Worm (Caenorhabditis elegans) whole organism, late embryonic: Measurements from ENCODE around the gene K10H10.9.

Source experiments
- C38D4.7 ChIP-seq: fragments of 200-800 bp; sonication (Bioruptor generic); optimal IDR thresholded peaks from 2 replicates; lab custom pipeline; 2018; ENCODE audit warnings: mild to moderate bottlenecking, missing genetic modification characterization, moderate library complexity, missing compliant biosample characterization
- K02D7.2 ChIP-seq: sonication (generic microtip); optimal IDR thresholded peaks from 2 replicates; lab custom pipeline; 2017; ENCODE audit warnings: mild to moderate bottlenecking, missing genetic modification characterization, missing compliant biosample characterization
- T23F11.4 ChIP-seq: fragments of 200-800 bp; sonication (Bioruptor generic); optimal IDR thresholded peaks from 2 replicates; lab custom pipeline; 2018; ENCODE audit warnings: mild to moderate bottlenecking, missing genetic modification characterization, missing compliant biosample characterization
- ceh-14 ChIP-seq: sonication (generic microtip); optimal IDR thresholded peaks from 2 replicates; lab custom pipeline; 2016; ENCODE audit warnings: missing genotype, missing genetic modification characterization, missing compliant biosample characterization
- ceh-19 ChIP-seq: fragments of 200-800 bp; sonication (Bioruptor generic); optimal IDR thresholded peaks from 2 replicates; lab custom pipeline; 2018; ENCODE audit warnings: mild to moderate bottlenecking, missing genetic modification characterization, missing compliant biosample characterization
- ceh-2 ChIP-seq: sonication (generic microtip); optimal IDR thresholded peaks from 2 replicates; lab custom pipeline; 2016; ENCODE audit warnings: missing genotype, missing genetic modification characterization, missing compliant biosample characterization
- ceh-31 ChIP-seq: sonication (generic microtip); optimal IDR thresholded peaks from 2 replicates; lab custom pipeline; 2016; ENCODE audit warnings: missing genetic modification characterization, missing compliant biosample characterization
- ceh-45 ChIP-seq: fragments of 200-800 bp; sonication (Bioruptor generic); IDR thresholded peaks from 2 replicates; pipeline ENCODE4 v1.3.6; 2022; ENCODE audit warnings: missing genetic modification reagents, missing genetic modification characterization, missing compliant biosample characterization
- ceh-48 ChIP-seq: sonication (generic microtip); optimal IDR thresholded peaks from 2 replicates; lab custom pipeline; 2016; ENCODE audit warnings: missing genetic modification characterization, inconsistent platforms, missing compliant biosample characterization
- dmd-4 ChIP-seq: sonication (generic microtip); optimal IDR thresholded peaks from 2 replicates; lab custom pipeline; 2016; ENCODE audit warnings: borderline replicate concordance, missing genetic modification characterization, missing compliant biosample characterization
- dve-1 ChIP-seq: sonication (generic microtip); optimal IDR thresholded peaks from 2 replicates; lab custom pipeline; 2017; ENCODE audit warnings: antibody characterized with exemption, mild to moderate bottlenecking, missing genetic modification characterization, missing compliant biosample characterization
- elt-2 ChIP-seq: sonication (generic microtip); optimal IDR thresholded peaks from 2 replicates; lab custom pipeline; 2016; ENCODE audit warnings: missing genetic modification reagents, missing genetic modification characterization, missing compliant biosample characterization
- elt-4 ChIP-seq: sonication (generic microtip); optimal IDR thresholded peaks from 2 replicates; lab custom pipeline; 2016; ENCODE audit warnings: missing genetic modification characterization, missing compliant biosample characterization
- ets-4 ChIP-seq: sonication (generic microtip); optimal IDR thresholded peaks from 2 replicates; lab custom pipeline; 2016; ENCODE audit warnings: missing genetic modification characterization, missing compliant biosample characterization
- eyg-1 ChIP-seq: sonication (generic microtip); optimal IDR thresholded peaks from 2 replicates; lab custom pipeline; 2016; ENCODE audit warnings: missing genotype, missing genetic modification characterization, missing compliant biosample characterization
- fax-1 ChIP-seq: sonication (generic microtip); optimal IDR thresholded peaks from 2 replicates; lab custom pipeline; 2016; ENCODE audit warnings: missing genotype, missing genetic modification characterization, missing compliant biosample characterization
- fkh-6 ChIP-seq: sonication (generic microtip); optimal IDR thresholded peaks from 2 replicates; lab custom pipeline; 2016; ENCODE audit warnings: missing genetic modification characterization, missing compliant biosample characterization
- hlh-13 ChIP-seq: fragments of 200-800 bp; sonication (Bioruptor generic); optimal IDR thresholded peaks from 2 replicates; lab custom pipeline; 2018; ENCODE audit warnings: mild to moderate bottlenecking, missing genetic modification characterization, missing compliant biosample characterization
- hlh-15 ChIP-seq: sonication (generic microtip); optimal IDR thresholded peaks from 2 replicates; lab custom pipeline; 2016; ENCODE audit warnings: missing genetic modification characterization, missing compliant biosample characterization
- hlh-6 ChIP-seq: sonication (generic microtip); optimal IDR thresholded peaks from 2 replicates; lab custom pipeline; 2016; ENCODE audit warnings: missing genotype, missing genetic modification characterization, missing compliant biosample characterization
- lin-11 ChIP-seq: fragments of 200-800 bp; sonication (Bioruptor generic); optimal IDR thresholded peaks from 2 replicates; lab custom pipeline; 2018; ENCODE audit warnings: mild to moderate bottlenecking, missing genetic modification characterization, missing compliant biosample characterization
- madf-2 ChIP-seq: sonication (generic microtip); optimal IDR thresholded peaks from 2 replicates; lab custom pipeline; 2017; ENCODE audit warnings: missing genetic modification characterization, missing compliant biosample characterization
- nfya-1 ChIP-seq: sonication (generic microtip); optimal IDR thresholded peaks from 2 replicates; lab custom pipeline; 2017; ENCODE audit warnings: missing genetic modification characterization, mild to moderate bottlenecking, missing compliant biosample characterization, antibody characterized with exemption, moderate library complexity
- nhr-232 ChIP-seq: sonication (generic microtip); optimal IDR thresholded peaks from 2 replicates; lab custom pipeline; 2016; ENCODE audit warnings: missing genetic modification characterization, missing compliant biosample characterization
- pag-3 ChIP-seq: sonication (generic microtip); optimal IDR thresholded peaks from 2 replicates; lab custom pipeline; 2016; ENCODE audit warnings: missing compliant biosample characterization, missing genetic modification characterization, borderline replicate concordance
- pat-9 ChIP-seq: fragments of 200-800 bp; sonication (Bioruptor generic); optimal IDR thresholded peaks from 2 replicates; lab custom pipeline; 2018; ENCODE audit warnings: mild to moderate bottlenecking, missing genetic modification characterization, moderate library complexity, missing compliant biosample characterization
- pax-1 ChIP-seq: fragments of 150-350 bp; optimal IDR thresholded peaks from 2 replicates; lab custom pipeline; 2014; ENCODE audit warnings: missing biosample characterization, missing genetic modification characterization
- pqm-1 ChIP-seq: sonication (generic microtip); optimal IDR thresholded peaks from 2 replicates; lab custom pipeline; 2016; ENCODE audit warnings: missing genetic modification characterization, missing compliant biosample characterization
- pros-1 ChIP-seq: fragments of 150-350 bp; optimal IDR thresholded peaks from 2 replicates; lab custom pipeline; 2014; ENCODE audit warnings: missing biosample characterization, missing genetic modification reagents, missing genetic modification characterization
- rnt-1 ChIP-seq: sonication (generic microtip); optimal IDR thresholded peaks from 2 replicates; lab custom pipeline; 2016; ENCODE audit warnings: missing genetic modification characterization, missing compliant biosample characterization
- sdc-2 ChIP-seq: sonication (generic microtip); optimal IDR thresholded peaks from 2 replicates; lab custom pipeline; 2016; ENCODE audit warnings: missing genotype, missing genetic modification characterization, missing compliant biosample characterization
- sox-2 ChIP-seq: fragments of 200-800 bp; sonication (Bioruptor generic); IDR thresholded peaks from 2 replicates; pipeline ENCODE4 v1.3.6; 2022; ENCODE audit warnings: missing genetic modification reagents, missing genetic modification characterization, missing compliant biosample characterization
- tbx-7 ChIP-seq: sonication (generic microtip); optimal IDR thresholded peaks from 2 replicates; lab custom pipeline; 2016; ENCODE audit warnings: missing genotype, missing genetic modification characterization, missing compliant biosample characterization
- unc-42 ChIP-seq: sonication (generic microtip); optimal IDR thresholded peaks from 2 replicates; lab custom pipeline; 2016; ENCODE audit warnings: missing genotype, missing genetic modification characterization, missing compliant biosample characterization
- unc-86 ChIP-seq: sonication (generic microtip); optimal IDR thresholded peaks from 2 replicates; lab custom pipeline; 2016; ENCODE audit warnings: missing genetic modification characterization, missing compliant biosample characterization
- ztf-16 ChIP-seq: sonication (generic microtip); optimal IDR thresholded peaks from 2 replicates; lab custom pipeline; 2017; ENCODE audit warnings: missing genetic modification characterization, missing compliant biosample characterization

The K10H10.9 gene

ce11 chrII:14555019-14555418 lies 40.1 kb upstream of the K10H10.9 start:
- TF ChIP-seq tbx-7 (no peak), pax-1 (tag; lab: Kevin White, UChicago) (no peak), sdc-2 (tag; lab: Kevin White, UChicago) (no peak), fax-1 (tag; lab: Kevin White, UChicago) (no peak), eyg-1 (tag; lab: Kevin White, UChicago) (no peak), pqm-1 (no peak), ceh-2 (tag; lab: Kevin White, UChicago) (no peak), hlh-13 (no peak), dve-1 (tag; lab: Kevin White, UChicago) (no peak), ceh-48 (tag; lab: Kevin White, UChicago) (no peak), nfya-1 (tag; lab: Kevin White, UChicago) (no peak), elt-4 (tag; lab: Kevin White, UChicago) (no peak), ceh-14 (no peak), ceh-19 (GFP tag; lab: Kevin White, UChicago) (no peak), C38D4.7 (GFP tag; lab: Kevin White, UChicago) (no peak), sox-2 (GFP tag; lab: Robert Waterston, UW) (no peak), rnt-1 (tag; lab: Kevin White, UChicago) (no peak), unc-86 (tag; lab: Kevin White, UChicago) (no peak)

ce11 chrII:14550613-14551012 lies 35.7 kb upstream of the K10H10.9 start, which contains the start of gene nlp-41:
Gene nlp-41 (plus strand): TSS chrII:14550913.
- no peak for TF ChIP-seq madf-2 (tag; lab: Kevin White, UChicago)
- TF ChIP-seq ztf-16: no peak
- TF ChIP-seq ets-4 (tag; lab: Kevin White, UChicago): no peak
- TF ChIP-seq tbx-7: no peak
- TF ChIP-seq ceh-45 (GFP tag; lab: Robert Waterston, UW): no peak
- no peak for TF ChIP-seq ceh-19 (GFP tag; lab: Kevin White, UChicago)
- TF ChIP-seq ceh-31: no peak
- TF ChIP-seq lin-11: no peak
- no peak for TF ChIP-seq rnt-1 (tag; lab: Kevin White, UChicago)
- TF ChIP-seq pax-1 (tag; lab: Kevin White, UChicago): no peak
- TF ChIP-seq fkh-6: no peak
- TF ChIP-seq hlh-15 (tag; lab: Kevin White, UChicago): no peak
- TF ChIP-seq pat-9 (tag; lab: Kevin White, UChicago): no peak
- no peak for TF ChIP-seq K02D7.2
- TF ChIP-seq T23F11.4 (GFP tag; lab: Kevin White, UChicago): no peak
- TF ChIP-seq eyg-1 (tag; lab: Kevin White, UChicago): no peak
- TF ChIP-seq pqm-1: no peak

DNA sequence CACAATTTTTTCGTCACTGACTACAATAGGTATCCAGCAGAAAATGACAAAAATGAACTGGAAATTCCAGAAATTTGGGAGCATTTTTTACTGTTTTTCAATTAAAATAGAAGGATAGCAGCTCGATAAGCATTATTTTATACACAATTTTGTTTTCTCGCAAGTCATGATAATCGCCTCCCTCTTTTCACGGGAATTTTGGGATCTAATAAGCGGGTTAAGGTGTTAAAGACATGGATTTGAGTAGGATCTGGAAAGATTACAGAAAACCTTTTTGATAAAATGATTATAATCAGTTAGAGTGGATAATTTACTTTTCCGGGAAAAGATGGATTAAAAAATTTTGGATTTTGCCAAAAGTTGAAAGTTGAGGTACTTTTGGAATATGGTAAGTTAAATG lies 33.8 kb upstream of the K10H10.9 start, which contains the start of gene gcy-29:
Gene gcy-29 (minus strand): TSS at position 101 of the 400 bp plus-strand sequence.
- TF ChIP-seq pqm-1 (no peak), dve-1 (tag; lab: Kevin White, UChicago) (no peak), hlh-15 (tag; lab: Kevin White, UChicago) (no peak), ceh-31 (no peak), pag-3 (tag; lab: Kevin White, UChicago) (no peak), pat-9 (tag; lab: Kevin White, UChicago) (no peak), dmd-4 (tag; lab: Kevin White, UChicago) (no peak), unc-42 (tag; lab: Kevin White, UChicago) (no peak), unc-86 (tag; lab: Kevin White, UChicago) (no peak), hlh-6 (tag; lab: Kevin White, UChicago) (no peak), C38D4.7 (GFP tag; lab: Kevin White, UChicago) (no peak), ets-4 (tag; lab: Kevin White, UChicago) (no peak), pros-1 (tag; lab: Kevin White, UChicago) (no peak), elt-4 (tag; lab: Kevin White, UChicago) (no peak)
- TF ChIP-seq, all 69 proteins: peak for 0

DNA sequence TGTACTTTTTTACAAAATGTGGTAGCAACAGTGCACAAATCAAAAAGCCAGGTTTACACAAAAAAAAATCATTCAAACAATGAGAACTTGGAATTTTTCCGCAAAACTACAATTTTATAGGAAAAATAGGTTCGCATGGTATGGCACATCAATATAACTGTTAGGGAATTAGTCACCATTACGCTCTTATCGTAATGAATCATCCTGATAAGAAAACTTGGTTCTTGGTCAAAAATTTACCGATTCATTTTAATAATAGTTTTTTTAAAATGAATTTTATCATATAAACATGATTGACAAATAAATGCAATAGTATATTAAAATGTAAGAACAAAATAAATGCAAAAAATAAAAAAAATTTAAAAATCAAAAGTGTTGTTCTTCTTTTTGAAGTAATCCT lies 25.6 kb upstream of the K10H10.9 start:
- TF ChIP-seq elt-2: peak; percentile 44
- no peak for TF ChIP-seq nhr-232 (tag; lab: Kevin White, UChicago)
